Worm (Caenorhabditis elegans) whole organism, early embryonic: Measurements from ENCODE around the gene F11A10.6.
A peak's percentile ranks its signal among the peaks of the same experiment; 100 is the strongest.

Experiments
- B0310.2 ChIP-seq: sonication (generic microtip); optimal IDR thresholded peaks from 2 replicates; lab custom pipeline; 2016; ENCODE audit warnings: mild to moderate bottlenecking, missing genetic modification characterization, missing compliant biosample characterization
- F13C5.2 ChIP-seq: sonication (generic microtip); optimal IDR thresholded peaks from 2 replicates; lab custom pipeline; 2017; ENCODE audit warnings: mild to moderate bottlenecking, missing genetic modification characterization, inconsistent platforms, missing compliant biosample characterization
- aly-1 ChIP-seq: sonication (generic microtip); optimal IDR thresholded peaks from 2 replicates; lab custom pipeline; 2016; ENCODE audit warnings: missing genetic modification characterization, missing compliant biosample characterization
- ama-1 ChIP-seq: fragments of 150-350 bp; optimal IDR thresholded peaks from 2 replicates; lab custom pipeline; 2014
- ceh-13 ChIP-seq: fragments of 200-800 bp; sonication (Bioruptor generic); optimal IDR thresholded peaks from 2 replicates; lab custom pipeline; 2018; ENCODE audit warnings: mild to moderate bottlenecking, missing genetic modification characterization, missing compliant biosample characterization
- ceh-36 ChIP-seq: sonication (generic microtip); optimal IDR thresholded peaks from 2 replicates; lab custom pipeline; 2016; ENCODE audit warnings: missing genetic modification characterization, inconsistent platforms, missing compliant biosample characterization
- ets-7 ChIP-seq: sonication (generic microtip); optimal IDR thresholded peaks from 2 replicates; lab custom pipeline; 2016; ENCODE audit warnings: missing genotype, missing genetic modification characterization, missing compliant biosample characterization
- flt-1 ChIP-seq: fragments of 200-800 bp; sonication (Bioruptor generic); IDR thresholded peaks from 2 replicates; pipeline ENCODE4 v1.3.6; 2022; ENCODE audit warnings: missing genetic modification characterization, missing compliant biosample characterization
- hmbx-1 ChIP-seq: sonication (generic microtip); optimal IDR thresholded peaks from 2 replicates; lab custom pipeline; 2016; ENCODE audit warnings: mild to moderate bottlenecking, missing genetic modification characterization, missing compliant biosample characterization
- hmg-4 ChIP-seq: fragments of 200-800 bp; sonication (Bioruptor generic); optimal IDR thresholded peaks from 2 replicates; lab custom pipeline; 2018; ENCODE audit warnings: mild to moderate bottlenecking, missing genetic modification characterization, missing compliant biosample characterization
- hnd-1 ChIP-seq: sonication (generic microtip); optimal IDR thresholded peaks from 2 replicates; lab custom pipeline; 2016; ENCODE audit warnings: missing genetic modification characterization, missing compliant biosample characterization
- pes-1 ChIP-seq: fragments of 200-800 bp; sonication (Bioruptor generic); IDR thresholded peaks from 2 replicates; pipeline ENCODE4 v1.3.6; 2022; ENCODE audit warnings: missing genetic modification reagents, missing genetic modification characterization, missing compliant biosample characterization
- scrt-1 ChIP-seq: fragments of 200-800 bp; sonication (Bioruptor generic); IDR thresholded peaks from 2 replicates; pipeline ENCODE4 v1.3.6; 2022; ENCODE audit warnings: missing genetic modification characterization, missing compliant biosample characterization
- sea-1 ChIP-seq: fragments of 200-800 bp; sonication (Bioruptor generic); conservative IDR thresholded peaks from 2 replicates; pipeline ENCODE4 v1.3.6; 2022; ENCODE audit warnings: missing genetic modification characterization, missing compliant biosample characterization
- tbx-11 ChIP-seq: fragments of 200-800 bp; sonication (Bioruptor generic); IDR thresholded peaks from 2 replicates; pipeline ENCODE4 v1.3.6; 2022; ENCODE audit warnings: missing genetic modification characterization, missing compliant biosample characterization
- tbx-37 ChIP-seq: fragments of 200-800 bp; sonication (Bioruptor generic); conservative IDR thresholded peaks from 2 replicates; pipeline ENCODE4 v1.3.6; 2022; ENCODE audit warnings: missing genetic modification reagents, missing genetic modification characterization, missing compliant biosample characterization
- tra-4 ChIP-seq: sonication (generic microtip); optimal IDR thresholded peaks from 2 replicates; lab custom pipeline; 2017; ENCODE audit warnings: missing genetic modification characterization, missing compliant biosample characterization

The F11A10.6 gene

DNA sequence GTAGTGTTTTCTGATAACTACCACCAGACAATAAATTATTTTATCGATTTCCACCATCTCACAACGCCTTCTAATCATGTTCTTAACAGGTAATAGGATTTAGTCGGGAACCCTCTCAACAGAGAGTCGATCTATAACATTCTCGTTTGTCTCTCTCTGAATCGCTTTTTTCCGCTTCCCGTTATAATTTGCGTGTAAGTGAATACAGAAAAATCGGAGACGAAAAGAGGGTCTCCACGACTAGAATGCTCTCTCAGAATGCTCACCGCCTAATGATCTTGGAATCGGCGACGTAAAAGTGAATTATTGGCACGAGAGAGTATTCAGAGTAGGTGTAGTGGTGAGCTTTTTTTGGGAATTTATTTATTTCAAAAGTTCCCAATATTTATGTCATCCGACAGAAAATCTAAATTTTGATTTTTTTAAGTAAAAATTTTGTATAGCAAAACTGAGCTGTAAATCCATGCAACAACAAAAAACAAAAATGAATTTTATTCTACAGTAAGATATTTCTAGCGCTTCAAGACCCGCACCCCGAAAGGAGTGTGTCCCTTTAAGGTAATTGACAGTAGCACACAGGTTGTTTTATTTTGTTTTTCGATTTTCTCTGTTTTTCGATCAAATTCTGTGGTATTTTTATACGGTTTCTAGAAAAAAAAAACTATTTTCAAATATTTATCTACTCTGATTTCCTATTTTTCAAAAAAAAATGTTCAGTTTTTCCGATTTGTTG, 37.5 kb upstream of the F11A10.6 start:
- TF ChIP-seq pes-1 (GFP tag; lab: Robert Waterston, UW): no peak
- no peak for TF ChIP-seq ets-7 (tag; lab: Kevin White, UChicago)
- TF ChIP-seq ceh-13: no peak
- TF ChIP-seq aly-1 (tag; lab: Kevin White, UChicago): no peak
- no peak for TF ChIP-seq sea-1
- no peak for TF ChIP-seq ama-1
- TF ChIP-seq tra-4 (tag; lab: Kevin White, UChicago): no peak
- no peak for TF ChIP-seq tbx-37 (GFP tag; lab: Robert Waterston, UW)
- no peak for TF ChIP-seq hnd-1 (tag; lab: Kevin White, UChicago)
- no peak for TF ChIP-seq flt-1
- TF ChIP-seq ceh-36: no peak
- no peak for TF ChIP-seq B0310.2
- no peak for TF ChIP-seq hmbx-1 (tag; lab: Kevin White, UChicago)
- TF ChIP-seq F13C5.2 (tag; lab: Kevin White, UChicago): no peak

- TF ChIP-seq F13C5.2 (tag; lab: Kevin White, UChicago) (no peak), tbx-37 (GFP tag; lab: Robert Waterston, UW) (no peak), ceh-36 (no peak), sea-1 (no peak), scrt-1 (GFP tag; lab: Robert Waterston, UW) (no peak), tbx-11 (GFP tag; lab: Robert Waterston, UW) (no peak), hnd-1 (tag; lab: Kevin White, UChicago) (no peak), pes-1 (GFP tag; lab: Robert Waterston, UW) (no peak), ets-7 (tag; lab: Kevin White, UChicago) (no peak), hmbx-1 (tag; lab: Kevin White, UChicago) (no peak), hmg-4 (GFP tag; lab: Kevin White, UChicago) (no peak), tra-4 (tag; lab: Kevin White, UChicago) (no peak), ceh-13 (no peak), aly-1 (tag; lab: Kevin White, UChicago) (no peak), flt-1 (no peak), B0310.2 (no peak), ama-1 (no peak)
These were observed 35.0 kb upstream of the F11A10.6 start, which contains the start of gene dhhc-6 for ce11 chrIV:12124314-12125084. TSS of gene dhhc-6 (plus strand) at chrIV:12124952.

DNA sequence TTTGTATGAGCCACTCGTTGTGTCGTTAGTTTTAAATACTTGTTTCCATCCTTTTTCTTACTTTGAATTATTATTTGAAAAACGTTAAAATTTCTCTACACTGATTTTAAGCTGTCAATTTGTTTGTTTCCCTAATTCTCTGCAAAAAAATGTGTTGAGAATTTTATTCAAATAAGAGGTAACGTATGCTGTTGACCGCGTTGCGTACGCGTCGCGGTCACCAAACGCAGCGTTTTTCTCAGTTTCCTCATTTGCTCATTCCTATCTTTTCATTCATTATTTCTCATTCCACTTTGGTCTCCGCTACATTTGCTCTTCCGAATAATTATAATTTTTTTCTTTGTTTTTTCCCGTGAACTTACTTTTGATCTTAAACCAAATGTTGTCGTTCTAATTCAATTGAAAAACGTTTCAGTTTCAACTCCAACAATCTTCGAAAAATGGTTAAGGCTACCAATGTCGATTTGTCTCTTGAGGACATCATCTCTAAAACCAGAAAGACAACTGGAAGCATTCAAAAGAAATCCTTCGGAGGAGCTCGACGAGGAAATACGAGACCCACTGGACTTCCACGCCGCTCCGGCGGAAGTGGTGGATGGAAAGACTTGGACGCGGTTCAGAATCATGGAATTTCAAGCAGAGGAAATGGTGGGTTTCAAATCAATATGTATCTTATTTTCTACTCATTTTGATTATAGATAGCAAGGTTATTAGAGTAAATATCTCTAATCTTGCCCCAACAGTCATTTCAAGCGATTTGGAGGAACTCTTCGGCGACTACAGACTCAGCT, 33.6 kb upstream of the F11A10.6 start, which contains the start of gene aly-3:
aly-3 (plus strand) TSS at position 409 of the 791 bp plus-strand sequence.
- TF ChIP-seq hmg-4 (GFP tag; lab: Kevin White, UChicago): no peak
- TF ChIP-seq ets-7 (tag; lab: Kevin White, UChicago): no peak
- TF ChIP-seq F13C5.2 (tag; lab: Kevin White, UChicago): peak; percentile 19
- TF ChIP-seq tbx-37 (GFP tag; lab: Robert Waterston, UW): no peak
- no peak for TF ChIP-seq hnd-1 (tag; lab: Kevin White, UChicago)

- TF ChIP-seq pes-1 (GFP tag; lab: Robert Waterston, UW) (no peak), hnd-1 (tag; lab: Kevin White, UChicago) (no peak), ama-1 (no peak), hmbx-1 (tag; lab: Kevin White, UChicago) (no peak), ceh-13 (no peak), hmg-4 (GFP tag; lab: Kevin White, UChicago) (no peak), flt-1 (no peak), aly-1 (tag; lab: Kevin White, UChicago) (no peak)
These were observed 31.6 kb upstream of the F11A10.6 start, which contains the start of the genes ddb-1 and M18.6 for ce11 chrIV:12121076-12121475. TSS of gene ddb-1 (minus strand) at chrIV:12121165. TSS of gene M18.6 (plus strand) at chrIV:12121310.

- TF ChIP-seq ets-7 (tag; lab: Kevin White, UChicago): no peak
- TF ChIP-seq aly-1 (tag; lab: Kevin White, UChicago): no peak
- TF ChIP-seq tbx-37 (GFP tag; lab: Robert Waterston, UW): no peak
- no peak for TF ChIP-seq sea-1
- no peak for TF ChIP-seq tbx-11 (GFP tag; lab: Robert Waterston, UW)
- TF ChIP-seq F13C5.2 (tag; lab: Kevin White, UChicago): no peak
- no peak for TF ChIP-seq pes-1 (GFP tag; lab: Robert Waterston, UW)
- TF ChIP-seq hmg-4 (GFP tag; lab: Kevin White, UChicago): no peak
- no peak for TF ChIP-seq flt-1
- TF ChIP-seq ceh-36: no peak
- TF ChIP-seq B0310.2: no peak
- no peak for TF ChIP-seq tra-4 (tag; lab: Kevin White, UChicago)
- no peak for TF ChIP-seq scrt-1 (GFP tag; lab: Robert Waterston, UW)
- no peak for TF ChIP-seq hnd-1 (tag; lab: Kevin White, UChicago)
- no peak for TF ChIP-seq ceh-13
- no peak for TF ChIP-seq hmbx-1 (tag; lab: Kevin White, UChicago)
- no peak for TF ChIP-seq ama-1
These were observed 31.1 kb upstream of the F11A10.6 start for ce11 chrIV:12120536-12120935.

- TF ChIP-seq hmbx-1 (tag; lab: Kevin White, UChicago): no peak
These were observed 25.0 kb upstream of the F11A10.6 start for ce11 chrIV:12114498-12114897.

- no peak for TF ChIP-seq tbx-11 (GFP tag; lab: Robert Waterston, UW)
- TF ChIP-seq ets-7 (tag; lab: Kevin White, UChicago): no peak
- no peak for TF ChIP-seq B0310.2
These were observed 23.6 kb upstream of the F11A10.6 start for ce11 chrIV:12113056-12113455.
